Worm (Caenorhabditis elegans): ENCODE data around the gene H03G16.7.

Gene H03G16.7

DNA sequence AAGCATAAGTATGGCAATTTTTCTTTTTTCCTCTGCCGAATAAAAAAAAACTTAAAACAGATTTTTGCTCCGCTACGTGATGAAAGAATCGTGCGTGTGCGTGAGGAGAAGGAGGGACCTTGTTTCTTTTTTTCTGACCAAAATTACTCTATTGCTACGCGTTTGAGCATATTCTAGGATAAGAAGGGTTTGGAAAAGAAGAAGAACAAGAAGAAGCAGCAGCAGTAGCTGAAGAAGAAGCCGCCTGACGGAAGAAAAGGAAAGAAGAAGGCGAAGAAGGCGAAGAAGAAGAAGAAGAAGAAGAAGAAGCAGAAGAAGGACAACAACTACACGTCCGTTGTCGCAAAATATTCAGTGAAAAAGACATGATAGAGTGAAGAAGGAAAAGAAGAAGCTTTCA lies 39.7 kb downstream of the H03G16.7 start:
- TF ChIP-seq him-1 (tag; optimal IDR thresholded peaks at IDR 0.05) (no peak), dao-5 (tag; optimal IDR thresholded peaks at IDR 0.05) (no peak), W03F9.2 (tag; optimal IDR thresholded peaks at IDR 0.05) (no peak)

DNA sequence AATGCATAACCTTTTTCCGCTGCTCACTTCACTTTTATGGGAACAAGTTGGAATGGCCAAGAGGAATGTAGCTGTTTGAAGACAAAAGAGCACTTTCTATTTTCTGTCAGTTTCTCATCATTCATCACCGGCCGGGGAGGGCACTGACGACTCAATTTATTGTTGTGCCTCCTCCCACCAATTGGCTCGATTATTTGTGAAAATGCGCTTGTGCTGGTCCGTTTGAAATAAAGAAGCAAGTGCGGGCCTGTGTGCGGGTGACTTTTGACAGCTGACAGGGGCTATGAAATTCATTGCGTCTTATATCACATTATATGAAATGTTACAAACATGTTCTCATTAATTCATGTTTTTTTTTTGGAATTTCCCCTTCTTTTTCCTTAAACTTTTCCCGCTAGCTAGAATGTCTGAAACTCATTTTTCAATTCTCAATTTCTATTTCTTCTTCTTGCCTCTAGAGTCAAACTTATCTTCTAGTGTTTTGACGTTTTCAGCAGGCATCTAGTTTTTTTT lies 41.8 kb downstream of the H03G16.7 start:
- TF ChIP-seq W03F9.2 (tag; optimal IDR thresholded peaks at IDR 0.05) (no peak), him-1 (tag; optimal IDR thresholded peaks at IDR 0.05) (no peak), dao-5 (tag; optimal IDR thresholded peaks at IDR 0.05) (no peak)

DNA sequence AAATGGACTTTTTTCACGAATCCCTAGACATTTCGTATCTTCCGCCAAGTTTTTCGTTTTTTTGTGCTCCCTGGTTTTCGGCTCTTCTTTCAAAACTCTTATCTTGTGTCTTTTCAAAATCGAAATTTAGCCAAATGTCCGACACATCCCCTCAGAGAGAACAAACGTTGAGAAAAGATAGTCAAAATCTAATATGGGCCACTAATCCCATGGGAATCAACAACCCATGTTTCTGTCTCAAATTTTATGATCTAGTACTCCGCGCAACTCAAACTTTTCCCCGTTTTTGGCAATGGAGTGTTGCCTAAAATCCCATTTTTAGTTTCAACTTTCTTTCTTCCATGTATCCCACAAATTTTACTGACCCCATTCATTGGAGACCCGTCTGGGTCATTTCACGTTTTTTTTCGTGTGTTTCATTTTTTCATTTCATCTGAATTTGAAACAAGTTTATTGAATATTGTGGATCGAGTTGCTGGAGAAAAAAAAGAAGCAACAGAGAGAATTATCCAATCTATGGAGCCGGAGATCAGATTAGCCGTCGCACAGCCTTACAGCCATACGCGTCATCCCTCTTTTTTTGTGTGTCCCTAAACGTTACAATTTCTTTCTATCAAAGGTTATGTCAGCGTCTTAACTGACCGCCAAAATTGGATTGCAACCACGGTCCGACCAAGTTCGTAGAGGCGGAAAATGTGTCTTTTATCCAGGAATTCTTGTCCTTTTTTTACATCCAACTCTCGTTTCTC lies 44.1 kb downstream of the H03G16.7 start:
- TF ChIP-seq him-1 (tag; optimal IDR thresholded peaks at IDR 0.05) (no peak), dao-5 (tag; optimal IDR thresholded peaks at IDR 0.05) (no peak), W03F9.2 (tag; optimal IDR thresholded peaks at IDR 0.05) (no peak)

DNA sequence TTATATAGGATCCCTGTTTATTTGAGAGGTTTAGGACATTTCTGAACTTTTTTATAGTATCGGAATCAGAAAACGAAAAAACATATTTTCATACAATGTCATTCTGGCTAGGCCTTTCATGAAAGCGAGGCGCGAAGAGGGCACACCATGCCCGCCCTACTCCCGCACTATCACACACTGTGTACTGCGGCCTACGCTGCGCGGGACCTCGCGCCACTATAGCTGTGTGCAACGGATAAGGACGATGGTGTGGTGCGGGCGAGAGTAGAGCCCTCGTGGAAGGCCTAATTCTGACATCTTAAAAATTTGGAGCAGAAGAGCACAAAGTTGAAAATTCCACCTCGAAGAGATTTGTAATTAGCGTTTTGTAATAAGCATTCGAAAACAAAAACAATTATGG lies 44.9 kb downstream of the H03G16.7 start:
- TF ChIP-seq dao-5 (tag; optimal IDR thresholded peaks at IDR 0.05) (no peak), W03F9.2 (tag; optimal IDR thresholded peaks at IDR 0.05) (no peak), him-1 (tag; optimal IDR thresholded peaks at IDR 0.05) (no peak)

DNA sequence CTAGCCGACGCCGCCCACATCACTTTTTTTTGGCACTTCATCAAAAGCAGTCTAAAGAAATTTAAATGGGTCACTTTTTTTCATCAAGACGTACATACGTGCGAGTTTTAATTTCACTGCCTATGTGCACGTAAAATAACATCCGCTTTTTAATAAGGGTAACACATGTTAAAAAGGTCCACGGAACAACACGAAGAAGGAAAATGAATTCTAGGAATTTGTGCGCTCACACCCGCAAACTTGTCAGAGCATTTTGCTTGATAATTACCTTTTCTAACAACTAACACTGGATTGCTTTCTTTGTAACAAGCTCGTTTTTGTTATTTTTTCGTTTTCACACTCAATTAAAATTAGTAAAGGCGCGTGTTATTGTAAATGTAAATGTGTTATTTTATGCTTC lies 47.1 kb downstream of the H03G16.7 start:
- TF ChIP-seq him-1 (tag; optimal IDR thresholded peaks at IDR 0.05) (no peak), W03F9.2 (tag; optimal IDR thresholded peaks at IDR 0.05) (no peak), dao-5 (tag; optimal IDR thresholded peaks at IDR 0.05) (no peak)

DNA sequence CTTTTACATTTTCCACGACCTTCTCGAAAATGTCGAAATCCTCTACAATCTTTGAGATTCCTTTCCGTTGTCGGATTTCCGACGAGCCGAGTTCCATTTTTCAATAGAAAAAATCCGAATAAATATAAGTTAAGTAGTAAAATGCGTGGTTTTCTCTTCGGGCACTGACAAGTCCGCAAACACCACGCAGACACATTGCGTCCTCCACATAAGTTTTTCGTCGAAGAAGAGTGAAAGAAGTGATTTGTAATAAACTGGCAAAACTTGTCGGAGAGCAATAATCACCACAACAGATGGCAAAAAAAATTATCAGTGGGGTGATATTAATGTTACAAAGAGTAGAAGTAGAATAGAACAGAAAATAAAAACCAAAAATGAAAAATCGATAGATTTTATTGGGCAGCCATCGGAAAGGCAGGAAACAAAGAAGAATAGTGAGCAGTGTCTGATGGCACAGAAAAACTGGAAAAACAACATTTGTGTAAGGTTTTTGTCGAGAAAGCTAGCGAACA lies 48.9 kb downstream of the H03G16.7 start, which contains the start of gene ergi-2:
Gene ergi-2, minus strand, starts transcription at position 462 of the 512 bp plus-strand sequence.
- TF ChIP-seq him-1 (tag; optimal IDR thresholded peaks at IDR 0.05) (no peak), dao-5 (tag; optimal IDR thresholded peaks at IDR 0.05) (no peak), W03F9.2 (tag; optimal IDR thresholded peaks at IDR 0.05) (no peak)

Measured in whole organism, L4/young adult.